Worm (Caenorhabditis elegans): ENCODE results near the gene fipr-28.

DNA sequence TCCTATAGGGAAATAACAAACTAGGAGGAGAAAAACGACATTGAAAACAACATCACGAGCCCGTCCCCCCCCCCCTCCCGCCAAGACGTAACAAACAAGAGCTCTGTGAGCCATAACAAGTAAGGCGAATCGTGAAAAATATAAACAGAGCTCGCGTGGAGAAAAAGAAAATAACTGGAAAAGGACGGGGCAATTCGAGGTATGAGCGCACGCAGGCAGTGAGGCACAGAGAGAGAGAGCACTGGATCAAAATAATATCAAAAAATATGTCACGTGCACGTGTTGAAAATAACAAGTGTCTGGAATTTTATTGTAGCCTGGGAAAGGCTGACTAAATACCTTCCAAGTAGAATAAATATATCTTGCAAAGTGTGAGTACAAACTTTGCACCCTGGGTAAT is 31.0 kb downstream of the fipr-28 start:
- no peak for TF ChIP-seq W03F9.2 (tag; optimal IDR thresholded peaks at IDR 0.05)
- no peak for TF ChIP-seq dao-5 (tag; optimal IDR thresholded peaks at IDR 0.05)
